Comparison of ENCODE assay signal across 2 fruit fly cellular contexts in the genomic region with DNA sequence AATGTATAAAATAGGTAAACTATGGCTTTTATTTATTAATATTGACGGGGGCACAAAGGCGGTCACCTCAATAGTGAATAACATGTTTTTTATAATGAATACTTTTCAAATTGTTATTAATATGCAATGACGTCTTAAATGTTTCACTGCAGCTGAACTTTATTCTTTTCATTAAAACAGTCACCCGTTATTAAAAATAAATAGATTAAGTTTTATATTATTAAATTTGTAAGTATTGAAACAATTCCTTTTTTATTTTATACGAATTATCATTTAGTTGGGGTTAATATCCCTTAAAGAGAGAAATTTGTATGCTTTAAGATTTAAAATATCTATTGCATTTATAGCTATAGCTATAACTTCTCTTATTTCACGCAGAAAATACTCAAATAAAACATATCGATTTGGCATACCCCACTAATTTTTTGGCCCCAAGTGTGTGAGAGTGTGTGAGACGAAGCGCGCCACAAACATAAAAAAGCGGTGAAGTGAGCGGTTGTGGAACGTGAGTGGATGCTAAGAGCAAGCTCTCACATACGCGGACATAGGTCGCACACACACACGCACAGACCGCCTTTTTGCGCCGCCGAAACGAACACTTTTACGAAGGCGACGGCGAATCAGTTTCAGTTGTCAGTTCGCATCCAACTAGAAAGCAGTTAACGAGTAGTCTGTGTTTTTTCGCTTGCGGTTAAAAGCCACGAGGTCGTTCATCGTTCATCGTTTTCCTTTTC.
A peak's percentile ranks its signal among the peaks of the same experiment; 100 is the strongest.
TF ChIP-seq lines count a peak whose summit lies in the region.

A gene (plus strand): TSS at position 626 of the 734 bp plus-strand sequence.

TF ChIP-seq in whole organism, embryonic, 481 proteins besides CTCF, POLR2A, EP300 and RAD21 (continued from another document and continues in another):
- TF ChIP-seq CG31365 (tag; optimal IDR thresholded peaks at IDR 0.05; lab: Kevin White, UChicago) (no peak), CG2875 (GFP tag; optimal IDR thresholded peaks at IDR 0.05; lab: Kevin White, UChicago) (peak; percentile 69), Awh (GFP tag; IDR thresholded peaks at IDR 0.05; lab: Robert Waterston, UW) (no peak; the same call in 1 of the 2 replicates), dimm (GFP tag; IDR thresholded peaks at IDR 0.05; lab: Robert Waterston, UW) (no peak), repo (GFP tag; optimal IDR thresholded peaks at IDR 0.05; lab: Kevin White, UChicago) (no peak), CG34376 (GFP tag; optimal IDR thresholded peaks at IDR 0.05; lab: Kevin White, UChicago) (peak; percentile 3), esg (GFP tag; conservative IDR thresholded peaks at IDR 0.05; lab: Robert Waterston, UW) (peak; percentile 56), CG6175 (GFP tag; IDR thresholded peaks at IDR 0.05; lab: Robert Waterston, UW) (0 out of 3 replicates have a peak, but pooled peaks have one; percentile 34), CG7357 (GFP tag; IDR thresholded peaks at IDR 0.05; lab: Robert Waterston, UW) (0 out of 3 replicates have a peak, but pooled peaks have one; percentile 14), hbn (GFP tag; IDR thresholded peaks at IDR 0.05; lab: Robert Waterston, UW; ENCODE audit: partially characterized antibody) (no peak), scrt (GFP tag; optimal IDR thresholded peaks at IDR 0.05; lab: Kevin White, UChicago) (peak; percentile 74), Hr39 (optimal IDR thresholded peaks at IDR 0.05; lab: Kevin White, UChicago) (no peak), Dref (GFP tag; IDR thresholded peaks at IDR 0.05; lab: Robert Waterston, UW) (no peak), CG4404 (GFP tag; IDR thresholded peaks at IDR 0.05; lab: Robert Waterston, UW) (peak; percentile 27; the same call in 1 of the 2 replicates), Hey (tag; optimal IDR thresholded peaks at IDR 0.05; lab: Kevin White, UChicago) (no peak), croc (GFP tag; conservative IDR thresholded peaks at IDR 0.05; lab: Robert Waterston, UW) (peak; percentile 46; the same call in 2 of the 3 replicates), Bteb2 (GFP tag; optimal IDR thresholded peaks at IDR 0.05; lab: Kevin White, UChicago) (no peak), corto (GFP tag; optimal IDR thresholded peaks at IDR 0.05; lab: Kevin White, UChicago) (no peak), ERR (GFP tag; optimal IDR thresholded peaks at IDR 0.05; lab: Kevin White, UChicago) (peak; percentile 23), jumu (GFP tag; optimal IDR thresholded peaks at IDR 0.05; lab: Kevin White, UChicago) (no peak), CG6683 (GFP tag; optimal IDR thresholded peaks at IDR 0.05; lab: Kevin White, UChicago) (peak; percentile 78), CG16815 (GFP tag; optimal IDR thresholded peaks at IDR 0.05; lab: Kevin White, UChicago) (peak; percentile 58), CG3065 (GFP tag; optimal IDR thresholded peaks at IDR 0.05; lab: Kevin White, UChicago) (peak; percentile 14), Dip2 (GFP tag; IDR thresholded peaks at IDR 0.05; lab: Robert Waterston, UW) (no peak), CG32767 (GFP tag; IDR thresholded peaks at IDR 0.05; lab: Robert Waterston, UW) (peak; percentile 48; the same call in 1 of the 2 replicates), exex (tag; optimal IDR thresholded peaks at IDR 0.05; lab: Kevin White, UChicago) (peak; percentile 24), odd (GFP tag; optimal IDR thresholded peaks at IDR 0.05; lab: Kevin White, UChicago) (peak; percentile 91), az2 (GFP tag; optimal IDR thresholded peaks at IDR 0.05; lab: Kevin White, UChicago) (peak; percentile 69), Trl (optimal IDR thresholded peaks at IDR 0.05; lab: Kevin White, UChicago) (peak; percentile 47 to 60), Trl (GFP tag; optimal IDR thresholded peaks at IDR 0.05; lab: Kevin White, UChicago) (peak; percentile 30), CG14710 (tag; optimal IDR thresholded peaks at IDR 0.05; lab: Kevin White, UChicago) (peak; percentile 74), CG14860 (GFP tag; IDR thresholded peaks at IDR 0.05; lab: Robert Waterston, UW; ENCODE audit: partially characterized antibody) (no peak), CG12071 (GFP tag; optimal IDR thresholded peaks at IDR 0.05; lab: Kevin White, UChicago) (peak; percentile 2), NC2β (GFP tag; optimal IDR thresholded peaks at IDR 0.05; lab: Kevin White, UChicago) (no peak), lab (GFP tag; optimal IDR thresholded peaks at IDR 0.05; lab: Kevin White, UChicago) (peak; percentile 84), CG17186 (GFP tag; optimal IDR thresholded peaks at IDR 0.05; lab: Kevin White, UChicago) (no peak), CG11560 (tag; IDR thresholded peaks at IDR 0.05; lab: Robert Waterston, UW) (no peak), Blimp-1 (GFP tag; optimal IDR thresholded peaks at IDR 0.05; lab: Kevin White, UChicago) (peak; percentile 73), HLH54F (GFP tag; optimal IDR thresholded peaks at IDR 0.05; lab: Kevin White, UChicago) (peak; percentile 36), gcm2 (GFP tag; optimal IDR thresholded peaks at IDR 0.05; lab: Kevin White, UChicago) (no peak), Ada2b (GFP tag; IDR thresholded peaks at IDR 0.05; lab: Robert Waterston, UW) (peak; percentile 61), CG43689 (GFP tag; IDR thresholded peaks at IDR 0.05; lab: Robert Waterston, UW) (peak; percentile 53; the same call in 1 of the 2 replicates), CG9437 (GFP tag; optimal IDR thresholded peaks at IDR 0.05; lab: Kevin White, UChicago) (peak; percentile 84), CG4424 (GFP tag; optimal IDR thresholded peaks at IDR 0.05; lab: Kevin White, UChicago) (peak; percentile 72), CG9817 (tag; optimal IDR thresholded peaks at IDR 0.05; lab: Kevin White, UChicago) (peak; percentile 75), ap (GFP tag; IDR thresholded peaks at IDR 0.05; lab: Robert Waterston, UW) (no peak; the same call in 1 of the 2 replicates), Hr51 (GFP tag; optimal IDR thresholded peaks at IDR 0.05; lab: Kevin White, UChicago) (peak in 1 of 2 experiments; percentile 94), Max (GFP tag; optimal IDR thresholded peaks at IDR 0.05; lab: Kevin White, UChicago) (peak; percentile 8), CG31388 (GFP tag; optimal IDR thresholded peaks at IDR 0.05; lab: Kevin White, UChicago) (no peak), CG12744 (GFP tag; optimal IDR thresholded peaks at IDR 0.05; lab: Kevin White, UChicago) (no peak), Meics (GFP tag; optimal IDR thresholded peaks at IDR 0.05; lab: Kevin White, UChicago) (peak; percentile 93), Usf (GFP tag; optimal IDR thresholded peaks at IDR 0.05; lab: Kevin White, UChicago) (peak; percentile 64), twi (tag; optimal IDR thresholded peaks at IDR 0.05; lab: Kevin White, UChicago) (peak; percentile 62), Tbp (GFP tag; optimal IDR thresholded peaks at IDR 0.05; lab: Kevin White, UChicago) (no peak), onecut (GFP tag; IDR thresholded peaks at IDR 0.05; lab: Robert Waterston, UW) (peak; percentile 59; the same call in 1 of the 2 replicates), insv (GFP tag; optimal IDR thresholded peaks at IDR 0.05; lab: Kevin White, UChicago) (no peak), CG13624 (GFP tag; optimal IDR thresholded peaks at IDR 0.05; lab: Kevin White, UChicago) (peak; percentile 69), CG34224 (GFP tag; IDR thresholded peaks at IDR 0.05; lab: Robert Waterston, UW; ENCODE audit: partially characterized antibody) (peak; percentile 18; the same call in 2 of the 3 replicates), CG10147 (GFP tag; optimal IDR thresholded peaks at IDR 0.05; lab: Kevin White, UChicago) (peak; percentile 92)

TF ChIP-seq in whole organism, prepupa, 60 proteins besides CTCF, POLR2A, EP300 and RAD21 (continued from another document):
- TF ChIP-seq net (GFP tag; optimal IDR thresholded peaks at IDR 0.05; lab: Kevin White, UChicago) (peak; percentile 72), CG32006 (GFP tag; optimal IDR thresholded peaks at IDR 0.05; lab: Kevin White, UChicago) (peak; percentile 86), Ets21C (GFP tag; optimal IDR thresholded peaks at IDR 0.05; lab: Kevin White, UChicago) (peak; percentile 22), pdm3 (GFP tag; optimal IDR thresholded peaks at IDR 0.05; lab: Kevin White, UChicago) (peak; percentile 68), dsx (GFP tag; optimal IDR thresholded peaks at IDR 0.05; lab: Kevin White, UChicago; ENCODE audit: poor library complexity, severe bottlenecking) (peak; percentile 71), Eip93F (GFP tag; optimal IDR thresholded peaks at IDR 0.05; lab: Kevin White, UChicago) (no peak), Hr4 (GFP tag; optimal IDR thresholded peaks at IDR 0.05; lab: Kevin White, UChicago) (peak; percentile 69), Sox15 (GFP tag; optimal IDR thresholded peaks at IDR 0.05; lab: Kevin White, UChicago) (peak; percentile 42), CG16779 (tag; optimal IDR thresholded peaks at IDR 0.05; lab: Kevin White, UChicago) (peak; percentile 31), CG6808 (GFP tag; optimal IDR thresholded peaks at IDR 0.05; lab: Kevin White, UChicago) (peak; percentile 49), acj6 (GFP tag; optimal IDR thresholded peaks at IDR 0.05; lab: Kevin White, UChicago) (peak; percentile 61), CG11902 (GFP tag; optimal IDR thresholded peaks at IDR 0.05; lab: Kevin White, UChicago) (peak; percentile 27), CG15336 (GFP tag; IDR thresholded peaks at IDR 0.05; lab: Robert Waterston, UW) (peak; percentile 73)
